Worm (Caenorhabditis elegans) whole organism, L4/young adult: ENCODE data around the gene snx-17.

Source experiments
- W03F9.2 ChIP-seq: fragments of 150-350 bp; optimal IDR thresholded peaks from 2 replicates; lab custom pipeline; 2014; ENCODE audit warnings: missing biosample characterization, missing genetic modification characterization
- dao-5 ChIP-seq: sonication (generic microtip); optimal IDR thresholded peaks from 2 replicates; lab custom pipeline; 2016; ENCODE audit warnings: missing genotype, missing genetic modification characterization, moderate library complexity, missing compliant biosample characterization

DNA sequence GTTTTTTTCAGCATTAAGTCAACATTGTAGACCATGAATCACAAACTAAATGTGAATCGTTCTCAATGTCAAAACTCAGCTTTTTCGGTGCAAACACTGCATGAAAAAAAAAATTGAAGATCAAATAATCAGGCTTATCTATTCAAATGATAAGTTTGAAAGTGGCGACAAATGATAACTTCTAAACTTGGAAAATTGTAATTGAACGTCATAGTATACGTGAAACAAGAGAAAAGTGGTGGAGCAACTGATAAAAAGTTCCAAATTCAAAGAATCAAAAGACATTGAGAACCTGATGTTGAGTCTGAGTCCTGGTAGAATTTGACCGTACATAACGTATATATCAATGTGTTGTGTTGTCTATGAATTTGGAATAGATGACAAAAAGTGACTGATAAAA, 41.1 kb upstream of the snx-17 start:
- TF ChIP-seq W03F9.2, result no peak
- TF ChIP-seq dao-5 (tag; lab: Kevin White, UChicago), result no peak
